Fruit fly (Drosophila melanogaster) whole organism, prepupa: ENCODE data around the gene CG46320.

Experiments used
- CG10669 ChIP-seq: fragments of 200-800 bp; sonication (Bioruptor generic); optimal IDR thresholded peaks from 3 replicates; lab custom pipeline; 2018; ENCODE audit warnings: missing biosample characterization, mild to moderate bottlenecking, missing genetic modification characterization, moderate library complexity
- CG11762 ChIP-seq: fragments of 200-800 bp; sonication (Bioruptor generic); optimal IDR thresholded peaks from 3 replicates; lab custom pipeline; 2016; ENCODE audit warnings: missing biosample characterization, missing genetic modification characterization; ENCODE audit not compliant: insufficient read depth
- CG31627 ChIP-seq: fragments of 200-800 bp; sonication (Bioruptor generic); optimal IDR thresholded peaks from 3 replicates; lab custom pipeline; 2016; ENCODE audit warnings: missing biosample characterization, missing genetic modification characterization
- CG8119 ChIP-seq: fragments of 200-800 bp; sonication (Bioruptor generic); IDR thresholded peaks from 3 replicates; pipeline ENCODE4 v1.3.6; 2022; ENCODE audit warnings: missing biosample characterization, missing genetic modification characterization
- Eip75B ChIP-seq: fragments of 200-800 bp; sonication (Bioruptor generic); optimal IDR thresholded peaks from 3 replicates; lab custom pipeline; 2016; ENCODE audit warnings: missing biosample characterization, missing genetic modification characterization
- Eip93F ChIP-seq: fragments of 200-800 bp; sonication (Bioruptor generic); optimal IDR thresholded peaks from 2 replicates; lab custom pipeline; 2016; ENCODE audit warnings: missing biosample characterization, mild to moderate bottlenecking, missing genetic modification characterization
- Lpt ChIP-seq: fragments of 200-800 bp; sonication (Bioruptor generic); optimal IDR thresholded peaks from 3 replicates; lab custom pipeline; 2016; ENCODE audit warnings: missing biosample characterization, missing genetic modification characterization
- fkh ChIP-seq: fragments of 200-800 bp; sonication (Bioruptor generic); optimal IDR thresholded peaks from 3 replicates; lab custom pipeline; 2017; ENCODE audit warnings: missing biosample characterization, mild to moderate bottlenecking, missing genetic modification characterization, moderate library complexity
- lz ChIP-seq: fragments of 200-800 bp; sonication (Bioruptor generic); optimal IDR thresholded peaks from 3 replicates; lab custom pipeline; 2016; ENCODE audit warnings: missing biosample characterization, missing genetic modification characterization
- salr ChIP-seq, 2 experiments: fragments of 200-800 bp; sonication (Bioruptor generic); optimal IDR thresholded peaks; 3 replicates each; lab custom pipeline; 2016 to 2018; ENCODE audit warnings: missing biosample characterization in 2 of 2, missing genetic modification characterization in 2 of 2, mild to moderate bottlenecking in 1 of 2
- topi ChIP-seq: fragments of 200-800 bp; sonication (Bioruptor generic); optimal IDR thresholded peaks from 3 replicates; lab custom pipeline; 2016; ENCODE audit warnings: missing biosample characterization, missing genetic modification characterization

DNA sequence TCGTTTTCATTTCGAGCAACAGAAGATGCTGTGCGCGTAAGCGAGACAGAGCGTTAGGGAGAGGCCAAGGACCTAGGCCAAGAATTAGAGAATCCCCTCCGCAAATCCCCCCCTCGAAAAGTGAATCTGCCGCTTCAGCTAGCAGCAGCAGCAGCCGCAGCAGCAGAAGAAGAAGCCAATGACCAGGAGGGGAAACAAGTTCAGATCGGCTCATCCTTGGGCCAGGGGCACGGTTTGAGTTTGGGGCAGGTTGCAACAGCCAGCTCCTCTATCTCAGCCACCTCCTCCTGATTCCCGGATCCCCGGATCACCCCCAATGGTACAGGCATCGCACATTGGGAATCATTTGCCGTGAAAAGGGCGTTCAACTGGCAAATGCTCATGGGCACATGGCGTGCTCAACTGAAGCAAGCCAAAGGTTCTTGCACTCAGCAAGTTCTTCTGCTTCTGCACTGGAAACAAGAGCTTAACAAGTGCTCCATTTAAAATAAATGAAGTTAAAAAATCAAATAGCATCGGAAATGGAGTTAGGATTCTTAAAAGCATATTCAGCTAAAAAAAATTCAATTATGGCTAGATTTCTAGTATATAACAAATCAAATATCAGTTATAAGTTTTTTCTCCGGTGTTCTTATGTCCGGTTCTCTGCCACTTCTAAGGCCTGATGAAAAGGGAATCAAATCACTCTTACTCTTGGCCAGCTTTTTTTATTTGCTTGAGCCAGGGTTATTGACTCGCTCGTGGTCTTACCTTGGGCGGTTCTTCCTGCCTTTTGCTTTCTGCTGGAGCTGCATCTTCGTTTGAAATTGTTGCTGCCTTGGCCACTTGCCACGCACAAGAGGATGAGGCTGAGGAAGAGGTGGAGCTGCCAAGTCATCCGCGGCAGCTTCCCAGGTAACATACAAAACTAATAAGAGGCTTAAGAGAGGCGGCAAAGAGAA lies 30.4 kb upstream of the CG46320 start:
- TF ChIP-seq lz (GFP tag; lab: Kevin White, UChicago) (peak; percentile 56), topi (GFP tag; lab: Kevin White, UChicago) (peak; percentile 49), salr (GFP tag; optimal IDR thresholded peaks at IDR 0.05; lab: Kevin White, UChicago) (peak in 1 of 2 experiments; percentile 49), CG31627 (peak; percentile 4), Eip75B (GFP tag; lab: Kevin White, UChicago) (peak; percentile 67), Lpt (no peak), fkh (no peak), CG8119 (GFP tag; lab: Robert Waterston, UW) (no peak), CG11762 (GFP tag; lab: Kevin White, UChicago) (peak; percentile 36), Eip93F (GFP tag; lab: Kevin White, UChicago) (peak; percentile 7), CG10669 (GFP tag; lab: Kevin White, UChicago) (peak; percentile 38)
